Fruit fly (Drosophila melanogaster): Measurements from ENCODE around the gene CG7950.

Gene CG7950

DNA sequence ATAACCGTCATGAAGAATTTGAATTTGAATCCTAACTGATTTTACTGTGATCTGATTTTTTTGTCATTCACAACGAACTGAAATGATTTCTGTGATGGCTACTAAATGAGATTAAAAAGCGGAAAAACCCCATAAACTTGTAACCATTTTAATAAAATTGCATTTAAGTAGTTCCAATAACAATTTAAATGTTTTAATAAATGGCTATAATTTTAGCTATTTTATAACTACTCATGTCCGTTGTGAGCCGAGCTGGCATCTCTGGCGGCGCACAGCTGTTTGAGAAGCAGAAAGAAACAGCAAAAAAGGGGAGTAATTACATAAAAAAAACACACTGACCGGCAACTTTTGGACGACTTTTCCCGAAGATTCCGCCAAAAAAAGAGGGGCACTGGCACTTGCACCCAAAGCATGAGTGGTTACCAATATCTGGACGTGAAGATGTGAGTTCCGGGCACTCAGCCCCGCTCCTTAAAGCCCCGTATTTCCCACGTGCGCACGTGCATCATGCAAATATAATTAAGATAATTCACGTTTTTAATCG lies at the start of gene CG7950, which contains the start of gene Rpp14a (continued):
- TF ChIP-seq fd59A (GFP tag; optimal IDR thresholded peaks at IDR 0.05), result peak; percentile 53
- TF ChIP-seq CG1621 (tag; optimal IDR thresholded peaks at IDR 0.05), result peak; percentile 78
- TF ChIP-seq Hr38 (GFP tag; optimal IDR thresholded peaks at IDR 0.05), result peak; percentile 72
- TF ChIP-seq CG8319 (GFP tag; optimal IDR thresholded peaks at IDR 0.05), result peak; percentile 60
- peak; percentile 80 for TF ChIP-seq CG32006 (GFP tag; optimal IDR thresholded peaks at IDR 0.05)
- TF ChIP-seq OdsH (GFP tag; optimal IDR thresholded peaks at IDR 0.05), result peak; percentile 89
- peak; percentile 86 for TF ChIP-seq Smox (GFP tag; optimal IDR thresholded peaks at IDR 0.05)
- TF ChIP-seq Ets96B (tag; optimal IDR thresholded peaks at IDR 0.05), result peak; percentile 79
- no peak for TF ChIP-seq spab (GFP tag; optimal IDR thresholded peaks at IDR 0.05)

DNA sequence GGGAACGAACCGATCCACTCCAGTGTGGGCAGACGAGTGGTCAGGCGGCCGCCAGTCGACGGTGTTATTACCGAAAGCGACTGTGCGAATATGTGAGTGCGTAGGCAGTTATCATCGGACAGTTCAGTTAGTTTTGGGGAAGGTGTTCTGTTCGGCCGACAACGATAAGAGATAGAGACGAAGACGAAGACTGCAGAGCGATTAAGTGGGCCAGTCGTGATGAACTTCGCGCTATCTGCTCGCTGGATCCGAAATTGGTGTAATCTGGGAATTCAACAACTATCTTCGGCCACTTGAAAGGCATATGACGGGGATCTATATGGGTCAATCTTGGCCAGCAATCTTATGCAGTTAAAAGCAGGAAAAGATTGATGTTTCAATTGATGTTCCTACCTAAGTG lies 47.5 kb upstream of the CG7950 start, which contains the start of gene CG7912:
Gene CG7912, minus strand, starts transcription at position 17 of the 400 bp plus-strand sequence.
- TF ChIP-seq fd85E (GFP tag; optimal IDR thresholded peaks at IDR 0.05) (no peak), CG8632 (GFP tag; optimal IDR thresholded peaks at IDR 0.05) (no peak), CG3032 (tag; optimal IDR thresholded peaks at IDR 0.05) (no peak), Sox15 (GFP tag; optimal IDR thresholded peaks at IDR 0.05) (no peak), Eip93F (GFP tag; optimal IDR thresholded peaks at IDR 0.05) (no peak), CG11902 (GFP tag; optimal IDR thresholded peaks at IDR 0.05) (no peak), CG6276 (GFP tag; optimal IDR thresholded peaks at IDR 0.05) (no peak), Sox14 (GFP tag; optimal IDR thresholded peaks at IDR 0.05) (no peak), spab (GFP tag; optimal IDR thresholded peaks at IDR 0.05) (no peak), esn (GFP tag; optimal IDR thresholded peaks at IDR 0.05) (no peak), acj6 (GFP tag; optimal IDR thresholded peaks at IDR 0.05) (no peak), CG8119 (GFP tag; IDR thresholded peaks at IDR 0.05) (no peak), CG15336 (GFP tag; IDR thresholded peaks at IDR 0.05) (no peak), topi (GFP tag; optimal IDR thresholded peaks at IDR 0.05) (no peak), CG10631 (GFP tag; optimal IDR thresholded peaks at IDR 0.05) (no peak), achi (GFP tag; optimal IDR thresholded peaks at IDR 0.05) (no peak), Hr4 (GFP tag; optimal IDR thresholded peaks at IDR 0.05) (no peak), salr (GFP tag; optimal IDR thresholded peaks at IDR 0.05) (no peak)

DNA sequence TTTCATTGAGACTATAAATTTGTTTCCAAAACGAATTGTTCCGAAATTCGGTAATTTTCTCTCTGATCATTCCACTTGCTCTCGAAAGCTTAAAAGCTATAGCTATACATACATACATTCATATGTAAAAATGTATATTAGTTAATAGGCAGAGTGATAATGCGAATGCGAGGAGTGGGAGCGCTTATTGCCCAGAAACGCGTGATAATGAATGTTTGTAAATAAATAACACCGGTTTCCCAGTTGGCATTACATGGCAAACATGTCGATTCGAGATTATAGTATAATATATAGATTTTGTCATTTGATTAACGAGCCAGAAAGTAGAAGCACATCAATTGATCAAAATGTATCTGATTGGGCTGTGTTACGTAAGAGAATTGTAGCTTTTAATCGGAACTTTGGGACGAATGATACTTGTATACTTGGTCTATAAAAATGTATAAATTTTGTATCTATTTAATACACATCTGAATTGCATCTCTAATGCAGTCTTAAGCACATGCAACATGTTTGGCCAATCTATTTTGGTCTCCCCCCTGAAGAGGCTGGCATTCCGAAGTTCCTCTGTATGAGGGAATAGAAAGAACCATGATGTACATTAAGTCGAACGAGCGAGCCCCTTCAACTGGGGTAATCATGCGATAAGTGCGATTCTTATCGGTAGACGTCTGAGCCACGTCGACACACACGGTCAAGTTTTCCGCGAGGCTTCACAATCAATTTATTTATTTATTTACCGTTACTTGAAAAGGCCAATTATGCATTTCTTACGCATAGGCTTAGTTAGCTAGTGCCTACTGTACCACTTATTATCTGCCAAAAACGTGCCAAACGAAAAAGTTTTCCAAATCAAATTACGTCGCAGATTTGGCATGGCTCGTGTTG lies 43.8 kb upstream of the CG7950 start:
- TF ChIP-seq CG8632 (GFP tag; optimal IDR thresholded peaks at IDR 0.05) (no peak), CG7368 (GFP tag; optimal IDR thresholded peaks at IDR 0.05) (no peak), CG10669 (GFP tag; optimal IDR thresholded peaks at IDR 0.05) (no peak), fd59A (GFP tag; optimal IDR thresholded peaks at IDR 0.05) (no peak), dsx (GFP tag; optimal IDR thresholded peaks at IDR 0.05; ENCODE audit: poor library complexity, severe bottlenecking) (no peak), CG6276 (GFP tag; optimal IDR thresholded peaks at IDR 0.05) (no peak), salr (GFP tag; optimal IDR thresholded peaks at IDR 0.05) (peak in 1 of 2 experiments; percentile 13), Sox102F (GFP tag; optimal IDR thresholded peaks at IDR 0.05) (no peak), dac (GFP tag; optimal IDR thresholded peaks at IDR 0.05) (no peak), spab (GFP tag; optimal IDR thresholded peaks at IDR 0.05) (no peak), CG3919 (GFP tag; optimal IDR thresholded peaks at IDR 0.05) (no peak), Eip75B (GFP tag; optimal IDR thresholded peaks at IDR 0.05) (no peak), CG1621 (tag; optimal IDR thresholded peaks at IDR 0.05) (no peak), Gug (GFP tag; IDR thresholded peaks at IDR 0.05) (no peak), eg (GFP tag; IDR thresholded peaks at IDR 0.05) (peak; percentile 62), CG8319 (GFP tag; optimal IDR thresholded peaks at IDR 0.05) (no peak), CG32006 (GFP tag; optimal IDR thresholded peaks at IDR 0.05) (peak; percentile 53), Hr4 (GFP tag; optimal IDR thresholded peaks at IDR 0.05) (peak; percentile 55), Smox (GFP tag; optimal IDR thresholded peaks at IDR 0.05) (no peak), CG11902 (GFP tag; optimal IDR thresholded peaks at IDR 0.05) (no peak), Hr38 (GFP tag; optimal IDR thresholded peaks at IDR 0.05) (no peak), Blimp-1 (GFP tag; optimal IDR thresholded peaks at IDR 0.05) (no peak), CG6163 (GFP tag; IDR thresholded peaks at IDR 0.05) (peak; percentile 59), OdsH (GFP tag; optimal IDR thresholded peaks at IDR 0.05) (peak; percentile 25), Sox14 (GFP tag; optimal IDR thresholded peaks at IDR 0.05) (peak; percentile 27), Sox15 (GFP tag; optimal IDR thresholded peaks at IDR 0.05) (no peak), CG3032 (tag; optimal IDR thresholded peaks at IDR 0.05) (no peak), ss (GFP tag; optimal IDR thresholded peaks at IDR 0.05) (no peak), CG11294 (GFP tag; IDR thresholded peaks at IDR 0.05) (peak; percentile 34; the same call in 1 of the 2 replicates), pdm3 (GFP tag; optimal IDR thresholded peaks at IDR 0.05) (no peak), fd85E (GFP tag; optimal IDR thresholded peaks at IDR 0.05) (no peak), esn (GFP tag; optimal IDR thresholded peaks at IDR 0.05) (no peak), CG6808 (GFP tag; optimal IDR thresholded peaks at IDR 0.05) (no peak), CG6792 (GFP tag; optimal IDR thresholded peaks at IDR 0.05) (no peak)
